Worm (Caenorhabditis elegans) whole organism, L2 larva: ENCODE results near the gene madf-1.

Experiments
- C34F6.9 ChIP-seq: fragments of 150-350 bp; optimal IDR thresholded peaks from 2 replicates; lab custom pipeline; 2014; ENCODE audit warnings: missing biosample characterization, missing genetic modification characterization
- F13H6.1 ChIP-seq: sonication (generic microtip); optimal IDR thresholded peaks from 2 replicates; lab custom pipeline; 2016; ENCODE audit warnings: missing genetic modification characterization, missing compliant biosample characterization
- R02D3.7 ChIP-seq: fragments of 150-350 bp; optimal IDR thresholded peaks from 2 replicates; lab custom pipeline; 2014; ENCODE audit warnings: missing biosample characterization, missing genetic modification characterization
- Y55F3AM.14 ChIP-seq: fragments of 200-800 bp; sonication (Bioruptor generic); optimal IDR thresholded peaks from 2 replicates; lab custom pipeline; 2018; ENCODE audit warnings: mild to moderate bottlenecking, missing genetic modification characterization, missing compliant biosample characterization
- alr-1 ChIP-seq: fragments of 150-350 bp; optimal IDR thresholded peaks from 2 replicates; lab custom pipeline; 2014; ENCODE audit warnings: missing biosample characterization, missing genetic modification characterization
- aly-2 ChIP-seq: fragments of 150-350 bp; optimal IDR thresholded peaks from 2 replicates; lab custom pipeline; 2014; ENCODE audit warnings: missing biosample characterization, missing genetic modification characterization
- ama-1 ChIP-seq: fragments of 150-350 bp; optimal IDR thresholded peaks from 2 replicates; lab custom pipeline; 2018; ENCODE audit warnings: inconsistent platforms
- blmp-1 ChIP-seq: sonication (generic microtip); optimal IDR thresholded peaks from 2 replicates; lab custom pipeline; 2017; ENCODE audit warnings: missing genetic modification characterization, mild to moderate bottlenecking, missing compliant biosample characterization, antibody characterized with exemption, moderate library complexity; ENCODE audit not compliant: insufficient read depth
- ceh-16 ChIP-seq: fragments of 150-350 bp; optimal IDR thresholded peaks from 2 replicates; lab custom pipeline; 2014; ENCODE audit warnings: missing biosample characterization, missing genetic modification characterization
- egl-27 ChIP-seq: sonication (generic microtip); optimal IDR thresholded peaks from 3 replicates; lab custom pipeline; 2017; ENCODE audit warnings: missing biosample characterization, missing genetic modification reagents, missing genetic modification characterization
- elt-1 ChIP-seq: fragments of 150-350 bp; optimal IDR thresholded peaks from 2 replicates; lab custom pipeline; 2014; ENCODE audit warnings: missing biosample characterization, missing genetic modification characterization
- gmeb-1 ChIP-seq: fragments of 150-350 bp; optimal IDR thresholded peaks from 2 replicates; lab custom pipeline; 2014; ENCODE audit warnings: missing biosample characterization, missing genetic modification characterization
- lin-11 ChIP-seq: fragments of 150-350 bp; sonication (generic microtip); optimal IDR thresholded peaks from 2 replicates; lab custom pipeline; 2014; ENCODE audit warnings: missing biosample characterization, missing genetic modification characterization, inconsistent platforms, mixed read lengths
- lin-13 ChIP-seq: fragments of 150-350 bp; optimal IDR thresholded peaks from 2 replicates; lab custom pipeline; 2014; ENCODE audit warnings: missing biosample characterization, missing genetic modification reagents, missing genetic modification characterization
- lin-39 ChIP-seq: fragments of 150-350 bp; optimal IDR thresholded peaks from 2 replicates; lab custom pipeline; 2014; ENCODE audit warnings: missing biosample characterization, missing genetic modification reagents, missing genetic modification characterization
- lsy-2 ChIP-seq, 2 experiments: fragments of 150-350 bp in 1 of 2; sonication (generic microtip) in 1 of 2; optimal IDR thresholded peaks; 2 replicates each; lab custom pipeline; 2014 to 2017; ENCODE audit warnings: missing biosample characterization in 2 of 2, missing genetic modification characterization in 2 of 2
- mab-5 ChIP-seq: fragments of 150-350 bp; optimal IDR thresholded peaks from 2 replicates; lab custom pipeline; 2014; ENCODE audit warnings: missing biosample characterization, missing genetic modification characterization
- mdl-1 ChIP-seq, 2 experiments: fragments of 150-350 bp in 1 of 2; sonication (generic microtip) in 1 of 2; optimal IDR thresholded peaks; 2 replicates each; lab custom pipeline; 2017; ENCODE audit warnings: missing biosample characterization in 2 of 2, missing genetic modification characterization in 2 of 2
- nhr-11 ChIP-seq: fragments of 150-350 bp; optimal IDR thresholded peaks from 2 replicates; lab custom pipeline; 2014; ENCODE audit warnings: missing biosample characterization, missing genetic modification characterization
- nhr-129 ChIP-seq: fragments of 150-350 bp; optimal IDR thresholded peaks from 2 replicates; lab custom pipeline; 2014; ENCODE audit warnings: missing biosample characterization, missing genetic modification characterization
- nhr-21 ChIP-seq: fragments of 150-350 bp; optimal IDR thresholded peaks from 2 replicates; lab custom pipeline; 2014; ENCODE audit warnings: missing biosample characterization, missing genetic modification characterization
- nhr-23 ChIP-seq: fragments of 150-350 bp; optimal IDR thresholded peaks from 2 replicates; lab custom pipeline; 2014; ENCODE audit warnings: missing biosample characterization, missing genetic modification reagents, missing genetic modification characterization
- nhr-25 ChIP-seq: fragments of 150-350 bp; sonication (generic microtip); optimal IDR thresholded peaks from 3 replicates; lab custom pipeline; 2014; ENCODE audit warnings: missing biosample characterization, missing genetic modification characterization
- nhr-6 ChIP-seq: fragments of 150-350 bp; optimal IDR thresholded peaks from 2 replicates; lab custom pipeline; 2014; ENCODE audit warnings: missing biosample characterization, missing genetic modification characterization
- peb-1 ChIP-seq: fragments of 150-350 bp; optimal IDR thresholded peaks from 2 replicates; lab custom pipeline; 2014; ENCODE audit warnings: missing biosample characterization, missing genetic modification characterization
- skn-1 ChIP-seq: sonication (generic microtip); optimal IDR thresholded peaks from 2 replicates; lab custom pipeline; 2017; ENCODE audit warnings: missing biosample characterization, missing genetic modification characterization
- sma-3 ChIP-seq: sonication (generic microtip); optimal IDR thresholded peaks from 2 replicates; lab custom pipeline; 2016; ENCODE audit warnings: missing genetic modification reagents, missing genetic modification characterization, missing compliant biosample characterization
- sma-9 ChIP-seq, 2 experiments: fragments of 150-350 bp in 1 of 2; sonication (generic microtip) in 1 of 2; optimal IDR thresholded peaks; 2 replicates each; lab custom pipeline; 2014 to 2016; ENCODE audit warnings: missing genetic modification characterization in 2 of 2, mild to moderate bottlenecking in 1 of 2, missing biosample characterization in 1 of 2, missing compliant biosample characterization in 1 of 2, missing genetic modification reagents in 1 of 2, moderate library complexity in 1 of 2
- unc-39 ChIP-seq: fragments of 150-350 bp; optimal IDR thresholded peaks from 2 replicates; lab custom pipeline; 2014; ENCODE audit warnings: missing biosample characterization, missing genetic modification characterization
- unc-55 ChIP-seq: fragments of 150-350 bp; sonication (generic microtip); optimal IDR thresholded peaks from 3 replicates; lab custom pipeline; 2014; ENCODE audit warnings: missing biosample characterization, missing genetic modification reagents, missing genetic modification characterization
- unc-62 ChIP-seq: fragments of 150-350 bp; optimal IDR thresholded peaks from 2 replicates; lab custom pipeline; 2014; ENCODE audit warnings: missing biosample characterization, missing genetic modification reagents, missing genetic modification characterization
- zag-1 ChIP-seq: fragments of 150-350 bp; optimal IDR thresholded peaks from 2 replicates; lab custom pipeline; 2014; ENCODE audit warnings: missing biosample characterization, missing genetic modification characterization
- ztf-1 ChIP-seq: fragments of 200-800 bp; sonication (Bioruptor generic); conservative IDR thresholded peaks from 2 replicates; pipeline ENCODE4 v1.3.6; 2022; ENCODE audit warnings: missing genetic modification characterization, missing compliant biosample characterization
- ztf-11 ChIP-seq: sonication (generic microtip); optimal IDR thresholded peaks from 2 replicates; lab custom pipeline; 2017; ENCODE audit warnings: missing biosample characterization, missing genetic modification characterization
- ztf-4 ChIP-seq: fragments of 150-350 bp; optimal IDR thresholded peaks from 2 replicates; lab custom pipeline; 2014; ENCODE audit warnings: missing biosample characterization, missing genetic modification characterization

Gene madf-1

DNA sequence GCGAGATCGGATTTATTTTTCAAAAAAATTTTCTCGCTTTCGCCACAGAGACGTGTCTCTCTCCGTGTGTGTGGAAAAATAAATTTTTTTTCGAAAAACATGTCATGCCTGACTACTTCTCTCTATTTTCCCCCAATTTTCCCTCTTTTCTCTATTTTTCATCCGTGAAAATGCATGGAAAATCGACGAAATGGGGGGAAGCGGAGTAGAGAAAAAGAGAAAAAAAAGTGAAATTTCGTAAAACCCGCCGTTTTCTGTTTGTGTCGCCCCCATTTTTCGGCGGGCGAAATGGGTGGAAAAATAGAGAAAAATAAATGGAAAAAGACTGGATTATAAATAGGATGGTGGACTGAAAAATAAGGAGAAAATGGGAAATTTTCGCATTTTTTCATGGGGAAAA, 1.8 kb upstream of the madf-1 start:
- TF ChIP-seq lsy-2 (tag; optimal IDR thresholded peaks at IDR 0.05; lab: Kevin White, UChicago): peak in 1 of 2 experiments; percentile 1
- TF ChIP-seq ztf-4 (tag; lab: Kevin White, UChicago): no peak
- TF ChIP-seq C34F6.9 (tag; lab: Kevin White, UChicago): peak; percentile 20
- TF ChIP-seq nhr-21 (tag; lab: Kevin White, UChicago): no peak
- TF ChIP-seq unc-62: no peak
- no peak for TF ChIP-seq F13H6.1 (tag; lab: Kevin White, UChicago)

DNA sequence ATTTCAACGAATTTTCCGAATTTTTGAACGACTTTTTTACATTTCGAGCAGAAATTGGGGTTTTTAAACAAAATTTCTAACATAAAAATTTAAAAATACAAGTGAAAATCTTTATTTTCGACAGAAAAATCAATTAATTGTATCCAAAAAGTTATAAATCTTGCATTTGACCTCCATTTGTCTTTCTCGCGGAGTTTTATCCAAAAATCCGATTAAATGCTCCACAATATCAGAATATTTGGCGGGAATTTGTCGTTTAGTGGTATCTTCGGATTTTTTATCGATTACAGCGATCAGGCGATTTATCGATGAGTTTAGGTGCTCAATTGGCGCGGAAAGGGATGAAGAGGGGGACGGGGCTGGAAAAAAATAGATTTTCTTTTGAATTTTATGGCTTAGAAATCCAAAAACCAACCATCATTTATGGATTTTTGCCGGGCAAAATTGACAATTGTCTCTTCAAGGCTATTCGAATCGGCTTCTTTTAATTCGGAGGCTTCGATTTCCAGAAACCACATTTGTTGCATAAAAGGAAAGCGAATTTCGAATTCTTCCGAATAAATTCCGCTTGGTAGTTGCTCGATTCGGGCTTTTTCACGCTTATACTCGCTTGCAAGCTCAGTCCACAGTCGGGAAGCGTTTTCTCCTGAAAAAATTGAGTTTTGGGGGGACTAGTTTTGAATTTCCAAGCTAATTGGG, 1.3 kb downstream of the madf-1 start:
- TF ChIP-seq sma-3 (GFP tag; lab: Kevin White, UChicago) (no peak), C34F6.9 (tag; lab: Kevin White, UChicago) (no peak), unc-55 (GFP tag; lab: Kevin White, UChicago) (no peak), aly-2 (tag; lab: Kevin White, UChicago) (no peak), peb-1 (tag; lab: Kevin White, UChicago) (no peak), ceh-16 (no peak), ztf-11 (no peak), nhr-21 (tag; lab: Kevin White, UChicago) (no peak), alr-1 (tag; lab: Kevin White, UChicago) (no peak), nhr-23 (tag; lab: Kevin White, UChicago) (no peak), nhr-25 (tag; lab: Kevin White, UChicago) (no peak), nhr-11 (no peak), skn-1 (no peak), ama-1 (no peak), mdl-1 (tag; optimal IDR thresholded peaks at IDR 0.05; lab: Kevin White, UChicago) (no peak), lin-11 (tag; lab: Kevin White, UChicago) (no peak), R02D3.7 (tag; lab: Kevin White, UChicago) (no peak), gmeb-1 (tag; lab: Kevin White, UChicago) (no peak), sma-9 (GFP tag; optimal IDR thresholded peaks at IDR 0.05; lab: Kevin White, UChicago) (no peak), sma-9 (tag; optimal IDR thresholded peaks at IDR 0.05; lab: Kevin White, UChicago) (no peak)

DNA sequence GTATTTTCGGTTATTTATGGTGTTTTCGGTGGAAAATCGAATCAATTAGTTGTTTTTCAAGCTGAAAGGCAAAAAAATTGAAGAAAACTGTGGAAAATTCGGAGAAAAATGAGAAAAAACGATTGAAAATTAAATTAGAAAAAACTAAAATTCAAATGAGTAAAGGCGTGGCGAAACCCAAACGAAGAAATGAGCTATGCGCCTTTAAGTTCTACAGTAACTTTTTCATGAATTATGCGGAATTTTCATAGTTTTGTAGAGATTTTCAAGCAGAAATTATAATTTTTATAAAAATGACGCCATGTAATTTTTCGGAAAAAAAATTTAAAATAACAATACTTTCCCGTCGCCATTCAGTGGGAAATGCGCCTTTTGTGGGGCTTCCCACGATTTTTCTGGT, 2.0 kb downstream of the madf-1 start:
- TF ChIP-seq zag-1 (tag; lab: Kevin White, UChicago): no peak
- no peak for TF ChIP-seq ztf-4 (tag; lab: Kevin White, UChicago)
- TF ChIP-seq ztf-11: no peak
- TF ChIP-seq egl-27: no peak
- no peak for TF ChIP-seq F13H6.1 (tag; lab: Kevin White, UChicago)
- no peak for TF ChIP-seq nhr-6 (tag; lab: Kevin White, UChicago)
- no peak for TF ChIP-seq blmp-1
- no peak for TF ChIP-seq mab-5 (tag; lab: Kevin White, UChicago)
- no peak for TF ChIP-seq ztf-1 (GFP tag; lab: Robert Waterston, UW)
- no peak for TF ChIP-seq lin-13 (GFP tag; lab: Kevin White, UChicago)
- no peak for TF ChIP-seq nhr-21 (tag; lab: Kevin White, UChicago)
- no peak for TF ChIP-seq unc-39 (tag; lab: Kevin White, UChicago)
- TF ChIP-seq ceh-16: no peak
- TF ChIP-seq lin-39 (tag; lab: Kevin White, UChicago): no peak
- TF ChIP-seq mdl-1 (tag; optimal IDR thresholded peaks at IDR 0.05; lab: Kevin White, UChicago): no peak
- no peak for TF ChIP-seq Y55F3AM.14 (GFP tag; lab: Kevin White, UChicago)
- TF ChIP-seq aly-2 (tag; lab: Kevin White, UChicago): no peak
- TF ChIP-seq, all 48 proteins: peak for 0

DNA sequence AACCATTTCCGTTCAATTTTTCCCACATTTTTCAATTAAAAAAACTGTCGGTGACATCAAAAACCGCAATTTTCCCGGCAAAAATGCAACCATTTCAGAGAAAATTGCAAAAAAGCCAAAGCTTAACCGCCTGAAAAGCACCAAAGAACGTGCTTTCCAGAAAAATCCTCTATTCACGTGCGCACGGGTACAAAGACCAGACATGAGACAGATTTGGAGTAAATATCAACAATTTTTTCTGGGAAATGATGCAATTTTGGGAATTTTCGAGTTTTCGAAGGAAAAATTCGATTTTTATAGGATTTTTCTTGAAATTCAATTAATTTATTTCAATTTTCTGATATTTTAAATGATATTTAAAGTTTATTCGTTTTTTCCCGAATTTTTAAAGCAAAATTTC, 2.6 kb downstream of the madf-1 start:
- TF ChIP-seq nhr-129 (tag; lab: Kevin White, UChicago) (peak; percentile 86), F13H6.1 (tag; lab: Kevin White, UChicago) (no peak), elt-1 (tag; lab: Kevin White, UChicago) (no peak), C34F6.9 (tag; lab: Kevin White, UChicago) (peak; percentile 41), skn-1 (no peak)
